Fruit fly (Drosophila melanogaster): Measurements from ENCODE around the gene ppk26.

DNA sequence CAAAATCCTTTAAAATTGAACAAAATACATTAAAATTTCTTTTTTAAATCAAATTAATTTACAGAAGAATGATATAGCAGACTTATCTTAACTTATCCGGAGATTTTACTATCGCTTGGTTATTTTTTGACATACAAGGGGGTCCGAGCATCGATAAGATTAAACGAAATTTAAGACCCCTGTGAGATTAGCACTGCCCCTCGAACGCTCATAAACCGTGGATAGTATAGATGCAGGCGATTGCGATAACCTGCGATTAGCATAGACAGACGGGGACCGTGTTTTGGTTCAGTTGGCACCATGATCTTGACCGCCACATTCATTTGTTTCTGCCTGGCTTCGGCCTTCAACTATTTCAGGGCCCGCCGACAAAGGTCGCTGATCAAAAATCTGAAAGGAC lies 35.6 kb downstream of the ppk26 start, which contains the start of gene Cyp316a1:
- no peak for TF ChIP-seq CG33017 (tag; optimal IDR thresholded peaks at IDR 0.05)
- no peak for TF ChIP-seq Clk (GFP tag; optimal IDR thresholded peaks at IDR 0.05)
